Fruit fly (Drosophila melanogaster) whole organism, wandering third instar larva: ENCODE results near the gene Trmt61.
A peak's percentile ranks its signal among the peaks of the same experiment; 100 is the strongest.

ENCODE experiments used
- Abd-B ChIP-seq: fragments of >200 bp; optimal IDR thresholded peaks from 2 replicates; lab custom pipeline; 2017; ENCODE audit warnings: missing biosample characterization, missing genetic modification characterization
- Jra ChIP-seq: sonication (Bioruptor generic); optimal IDR thresholded peaks from 2 replicates; lab custom pipeline; 2016; ENCODE audit warnings: missing biosample characterization, missing genetic modification characterization
- Myc ChIP-seq: fragments of >200 bp; optimal IDR thresholded peaks from 2 replicates; lab custom pipeline; 2017
- OdsH ChIP-seq: fragments of 200-800 bp; sonication (Bioruptor generic); optimal IDR thresholded peaks from 2 replicates; lab custom pipeline; 2016; ENCODE audit warnings: missing biosample characterization, mild to moderate bottlenecking, missing genetic modification characterization
- Vsx2 ChIP-seq: fragments of 200-300, 225-300 bp; sonication (Bioruptor generic); optimal IDR thresholded peaks from 2 replicates; lab custom pipeline; 2018; ENCODE audit warnings: missing biosample characterization, missing genetic modification characterization; ENCODE audit not compliant: partially characterized antibody
- br ChIP-seq: fragments of 200-800 bp; sonication (Bioruptor generic); optimal IDR thresholded peaks from 2 replicates; lab custom pipeline; 2016; ENCODE audit warnings: missing biosample characterization, missing genetic modification characterization
- dmrt93B ChIP-seq: fragments of 200-800 bp; sonication (Bioruptor generic); optimal IDR thresholded peaks from 2 replicates; lab custom pipeline; 2018; ENCODE audit warnings: missing biosample characterization, mild to moderate bottlenecking, missing genetic modification characterization
- fru ChIP-seq: fragments of 200-800 bp; sonication (Bioruptor generic); optimal IDR thresholded peaks from 3 replicates; lab custom pipeline; 2016; ENCODE audit warnings: missing biosample characterization, mild to moderate bottlenecking, missing genetic modification characterization
- h ChIP-seq: fragments of 200-800 bp; sonication (Bioruptor generic); optimal IDR thresholded peaks from 3 replicates; lab custom pipeline; 2016; ENCODE audit warnings: missing biosample characterization, mild to moderate bottlenecking, missing genetic modification characterization
- pan ChIP-seq: fragments of >200 bp; optimal IDR thresholded peaks from 2 replicates; lab custom pipeline; 2017
- tai ChIP-seq: sonication (Bioruptor generic); optimal IDR thresholded peaks from 2 replicates; lab custom pipeline; 2016; ENCODE audit warnings: missing biosample characterization, missing genetic modification characterization

dm6 chr3R:26042131-26042885 lies 17.0 kb upstream of the Trmt61 start:
- TF ChIP-seq Myc = peak; percentile 3
- peak; percentile 98 for TF ChIP-seq h (GFP tag; lab: Kevin White, UChicago)
- no peak for TF ChIP-seq pan
- TF ChIP-seq Vsx2 (GFP tag; lab: Kevin White, UChicago) = no peak
- peak; percentile 97 for TF ChIP-seq OdsH (GFP tag; lab: Kevin White, UChicago)
- TF ChIP-seq Jra (GFP tag; lab: Kevin White, UChicago) = peak; percentile 94
- peak; percentile 96 for TF ChIP-seq br (GFP tag; lab: Kevin White, UChicago)
- TF ChIP-seq tai (GFP tag; lab: Kevin White, UChicago) = no peak
- TF ChIP-seq fru (GFP tag; lab: Kevin White, UChicago) = peak; percentile 97
- peak; percentile 45 for TF ChIP-seq Abd-B (GFP tag; lab: Kevin White, UChicago)
- peak; percentile 93 for TF ChIP-seq dmrt93B
